Worm (Caenorhabditis elegans): ENCODE results near the gene F11D5.6.
A peak's percentile ranks its signal among the peaks of the same experiment; 100 is the strongest.

F11D5.6 gene

DNA sequence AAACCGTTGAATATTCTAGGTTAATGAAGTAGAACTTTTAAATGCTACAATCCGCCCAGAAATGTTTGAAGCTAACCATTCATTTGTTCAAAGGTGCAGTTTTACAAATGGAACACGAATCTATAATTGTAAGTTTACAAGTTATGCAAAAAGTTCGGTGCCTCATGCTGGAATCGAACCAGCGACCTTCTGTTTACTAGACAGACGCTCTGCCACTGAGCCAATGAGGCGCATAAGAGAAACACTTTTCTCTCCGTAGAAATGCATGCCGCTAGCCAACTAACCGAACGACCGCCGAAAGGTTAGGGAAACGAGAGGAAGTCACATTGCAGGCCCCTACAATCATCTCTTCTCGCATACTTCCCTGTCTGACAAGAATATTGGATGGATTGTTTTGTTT is 45.2 kb upstream of the F11D5.6 start (continued):
- peak; percentile 50; the same call in 1 of the 2 replicates for TF ChIP-seq attf-6 (GFP tag; IDR thresholded peaks at IDR 0.05)
- TF ChIP-seq madf-3 (GFP tag; IDR thresholded peaks at IDR 0.05): peak; percentile 77; the same call in 1 of the 2 replicates
- TF ChIP-seq rcor-1 (GFP tag; IDR thresholded peaks at IDR 0.05): peak; percentile 75
- TF ChIP-seq hrde-1 (tag; optimal IDR thresholded peaks at IDR 0.05; ENCODE audit: borderline replicate concordance): no peak
- TF ChIP-seq lin-40 (tag; optimal IDR thresholded peaks at IDR 0.05): peak; percentile 74
- TF ChIP-seq egl-18 (GFP tag; IDR thresholded peaks at IDR 0.05): 0 out of 2 replicates have a peak, but pooled peaks have one; percentile 55
- peak; percentile 44 for TF ChIP-seq mxl-1 (tag; optimal IDR thresholded peaks at IDR 0.05)
- TF ChIP-seq F10E7.11 (tag; optimal IDR thresholded peaks at IDR 0.05): no peak
- TF ChIP-seq B0035.1 (tag; optimal IDR thresholded peaks at IDR 0.05): peak; percentile 47
- peak; percentile 83 for TF ChIP-seq ZK185.1 (tag; optimal IDR thresholded peaks at IDR 0.05; ENCODE audit: poor library complexity, severe bottlenecking)
- no peak for TF ChIP-seq ama-1 (optimal IDR thresholded peaks at IDR 0.05)
- TF ChIP-seq ama-1 (GFP tag; optimal IDR thresholded peaks at IDR 0.05): peak; percentile 75 to 90
- peak; percentile 75 for TF ChIP-seq egl-44 (GFP tag; IDR thresholded peaks at IDR 0.05)
- no peak for TF ChIP-seq sea-2 (GFP tag; IDR thresholded peaks at IDR 0.05)
- peak; percentile 33 for TF ChIP-seq fkh-3 (tag; optimal IDR thresholded peaks at IDR 0.05)
- TF ChIP-seq bed-1 (GFP tag; IDR thresholded peaks at IDR 0.05): 0 out of 2 replicates have a peak, but pooled peaks have one; percentile 33
- no peak for TF ChIP-seq ceh-58 (GFP tag; IDR thresholded peaks at IDR 0.05)
- no peak for TF ChIP-seq F49E8.2 (tag; optimal IDR thresholded peaks at IDR 0.05; ENCODE audit: insufficient read depth)
- peak; percentile 65 for TF ChIP-seq Y67H2A.10 (GFP tag; conservative IDR thresholded peaks at IDR 0.05)
- peak; percentile 28; the same call in 1 of the 2 replicates for TF ChIP-seq ztf-28 (GFP tag; IDR thresholded peaks at IDR 0.05)
- no peak for TF ChIP-seq efl-1 (GFP tag; optimal IDR thresholded peaks at IDR 0.05)
- peak; percentile 46 for TF ChIP-seq zim-3 (tag; optimal IDR thresholded peaks at IDR 0.05)
- peak; percentile 59 for TF ChIP-seq repo-1 (tag; optimal IDR thresholded peaks at IDR 0.05)
- no peak for TF ChIP-seq ccch-3 (GFP tag; optimal IDR thresholded peaks at IDR 0.05)
- no peak for TF ChIP-seq hlh-26 (GFP tag; conservative IDR thresholded peaks at IDR 0.05)
- no peak for TF ChIP-seq nfya-2 (GFP tag; IDR thresholded peaks at IDR 0.05)
- TF ChIP-seq ceh-40 (GFP tag; IDR thresholded peaks at IDR 0.05): peak; percentile 81; the same call in 1 of the 2 replicates
- peak; percentile 83 for TF ChIP-seq hmg-1.2 (GFP tag; IDR thresholded peaks at IDR 0.05)
- TF ChIP-seq snpc-1.1 (tag; optimal IDR thresholded peaks at IDR 0.05; ENCODE audit: insufficient read depth): peak; percentile 41
- TF ChIP-seq attf-5 (GFP tag; optimal IDR thresholded peaks at IDR 0.05): peak; percentile 42
- TF ChIP-seq him-1 (tag; optimal IDR thresholded peaks at IDR 0.05): peak; percentile 85
- no peak for TF ChIP-seq tbx-9 (tag; optimal IDR thresholded peaks at IDR 0.05; ENCODE audit: borderline replicate concordance)
- peak; percentile 62 for TF ChIP-seq snpc-1.3 (tag; optimal IDR thresholded peaks at IDR 0.05; ENCODE audit: insufficient read depth)
- no peak for TF ChIP-seq nfya-1 (tag; optimal IDR thresholded peaks at IDR 0.05; ENCODE audit: borderline replicate concordance, insufficient read depth)
- no peak for TF ChIP-seq Y79H2A.3 (GFP tag; conservative IDR thresholded peaks at IDR 0.05)
- TF ChIP-seq let-526 (GFP tag; IDR thresholded peaks at IDR 0.05): no peak
- TF ChIP-seq unc-62 (GFP tag; optimal IDR thresholded peaks at IDR 0.05): no peak
- TF ChIP-seq nhr-90 (tag; optimal IDR thresholded peaks at IDR 0.05): peak; percentile 78
- TF ChIP-seq lir-1 (GFP tag; conservative IDR thresholded peaks at IDR 0.05): 0 out of 2 replicates have a peak, but pooled peaks have one; percentile 21
- TF ChIP-seq Y53G8AR.9 (GFP tag; conservative IDR thresholded peaks at IDR 0.05): peak; percentile 39; the same call in 1 of the 2 replicates
- TF ChIP-seq mel-28 (tag; optimal IDR thresholded peaks at IDR 0.05; ENCODE audit: borderline replicate concordance): no peak
- peak; percentile 38 for TF ChIP-seq ztf-22 (GFP tag; optimal IDR thresholded peaks at IDR 0.05)
- no peak; the same call in 1 of the 2 replicates for TF ChIP-seq zfh-2 (GFP tag; conservative IDR thresholded peaks at IDR 0.05)
- TF ChIP-seq F39B2.1 (GFP tag; IDR thresholded peaks at IDR 0.05): no peak
- 0 out of 2 replicates have a peak, but pooled peaks have one; percentile 60 for TF ChIP-seq nhr-120 (GFP tag; IDR thresholded peaks at IDR 0.05)
- TF ChIP-seq B0336.3 (GFP tag; IDR thresholded peaks at IDR 0.05): peak; percentile 55; the same call in 1 of the 2 replicates
- TF ChIP-seq snpc-3.4 (tag; optimal IDR thresholded peaks at IDR 0.05): peak; percentile 86
